Fruit fly (Drosophila melanogaster): ENCODE measurements around the gene yem.

Gene yem

dm6 chr3R:29095525-29095924 is 27.2 kb downstream of the yem start:
- TF ChIP-seq Dif (GFP tag; optimal IDR thresholded peaks at IDR 0.05; ENCODE audit: partially characterized antibody) (peak; percentile 33), Hr83 (GFP tag; optimal IDR thresholded peaks at IDR 0.05; ENCODE audit: poor library complexity, severe bottlenecking) (peak; percentile 46), Myc (optimal IDR thresholded peaks at IDR 0.05) (no peak)

DNA sequence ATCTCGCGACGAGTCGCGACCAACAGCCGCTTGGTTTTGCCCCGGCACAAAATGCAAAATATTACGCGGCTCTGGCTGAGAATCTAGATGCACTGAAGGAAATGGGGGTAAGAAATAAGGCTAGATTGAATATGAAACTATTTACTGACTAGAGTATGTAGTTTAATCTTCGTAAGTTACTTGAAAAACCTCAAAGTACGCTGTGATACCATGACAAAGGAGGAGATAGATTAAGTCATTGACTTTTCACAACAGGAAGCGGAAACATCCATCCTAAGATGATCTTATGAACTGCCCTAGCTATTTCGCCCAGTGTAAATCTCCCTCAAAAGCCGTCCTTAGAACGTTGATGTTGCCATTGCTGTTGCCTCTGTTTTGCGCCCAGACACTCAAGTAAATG is 28.5 kb downstream of the yem start:
- TF ChIP-seq Jra (GFP tag; optimal IDR thresholded peaks at IDR 0.05), result no peak
- TF ChIP-seq Abd-B (GFP tag; optimal IDR thresholded peaks at IDR 0.05), result no peak
- TF ChIP-seq Dfd (GFP tag; optimal IDR thresholded peaks at IDR 0.05), result no peak
- no peak for TF ChIP-seq CG9705 (GFP tag; optimal IDR thresholded peaks at IDR 0.05)
- TF ChIP-seq Rel (GFP tag; optimal IDR thresholded peaks at IDR 0.05), result no peak
- TF ChIP-seq Rel (tag; optimal IDR thresholded peaks at IDR 0.05), result no peak
- TF ChIP-seq jim (GFP tag; optimal IDR thresholded peaks at IDR 0.05), result no peak
- no peak for TF ChIP-seq dsf (GFP tag; optimal IDR thresholded peaks at IDR 0.05; ENCODE audit: borderline replicate concordance)
- peak; percentile 23 for TF ChIP-seq fru (GFP tag; optimal IDR thresholded peaks at IDR 0.05)
- no peak for TF ChIP-seq dmrt93B (GFP tag; optimal IDR thresholded peaks at IDR 0.05)
- TF ChIP-seq foxo (GFP tag; optimal IDR thresholded peaks at IDR 0.05), result peak in 1 of 2 experiments; percentile 10
- TF ChIP-seq ey (GFP tag; optimal IDR thresholded peaks at IDR 0.05), result peak; percentile 25
- peak; percentile 13 for TF ChIP-seq HLH106 (tag; optimal IDR thresholded peaks at IDR 0.05)
- TF ChIP-seq brk (GFP tag; optimal IDR thresholded peaks at IDR 0.05), result no peak
- TF ChIP-seq Hr83 (GFP tag; optimal IDR thresholded peaks at IDR 0.05; ENCODE audit: poor library complexity, severe bottlenecking), result no peak
- TF ChIP-seq Hnf4 (GFP tag; optimal IDR thresholded peaks at IDR 0.05), result no peak
- no peak for TF ChIP-seq lola (GFP tag; optimal IDR thresholded peaks at IDR 0.05)
- no peak for TF ChIP-seq Dif (GFP tag; optimal IDR thresholded peaks at IDR 0.05; ENCODE audit: partially characterized antibody)
- peak; percentile 5 for TF ChIP-seq h (GFP tag; optimal IDR thresholded peaks at IDR 0.05)
- no peak for TF ChIP-seq tai (GFP tag; optimal IDR thresholded peaks at IDR 0.05)
- no peak for TF ChIP-seq Hr78 (GFP tag; optimal IDR thresholded peaks at IDR 0.05)
- peak; percentile 19 for TF ChIP-seq rgr (GFP tag; optimal IDR thresholded peaks at IDR 0.05)
- TF ChIP-seq Myc (optimal IDR thresholded peaks at IDR 0.05), result no peak

- TF ChIP-seq sv (GFP tag; optimal IDR thresholded peaks at IDR 0.05) (no peak), Abd-B (GFP tag; optimal IDR thresholded peaks at IDR 0.05) (no peak), br (GFP tag; optimal IDR thresholded peaks at IDR 0.05) (peak; percentile 0), Vsx2 (GFP tag; optimal IDR thresholded peaks at IDR 0.05; ENCODE audit: partially characterized antibody) (no peak), sage (GFP tag; optimal IDR thresholded peaks at IDR 0.05) (no peak), Rel (GFP tag; optimal IDR thresholded peaks at IDR 0.05) (no peak), Rel (tag; optimal IDR thresholded peaks at IDR 0.05) (no peak), OdsH (GFP tag; optimal IDR thresholded peaks at IDR 0.05) (peak; percentile 24), Myc (optimal IDR thresholded peaks at IDR 0.05) (no peak), tai (GFP tag; optimal IDR thresholded peaks at IDR 0.05) (no peak), usp (GFP tag; optimal IDR thresholded peaks at IDR 0.05) (no peak), pan (optimal IDR thresholded peaks at IDR 0.05) (no peak), Hnf4 (GFP tag; optimal IDR thresholded peaks at IDR 0.05) (no peak), h (GFP tag; optimal IDR thresholded peaks at IDR 0.05) (peak; percentile 34), psq (GFP tag; optimal IDR thresholded peaks at IDR 0.05) (no peak), brk (GFP tag; optimal IDR thresholded peaks at IDR 0.05) (no peak), Hr83 (GFP tag; optimal IDR thresholded peaks at IDR 0.05; ENCODE audit: poor library complexity, severe bottlenecking) (no peak), dmrt93B (GFP tag; optimal IDR thresholded peaks at IDR 0.05) (no peak), CG32264 (GFP tag; optimal IDR thresholded peaks at IDR 0.05) (no peak), Jra (GFP tag; optimal IDR thresholded peaks at IDR 0.05) (no peak), dsf (GFP tag; optimal IDR thresholded peaks at IDR 0.05; ENCODE audit: borderline replicate concordance) (no peak), dl (GFP tag; optimal IDR thresholded peaks at IDR 0.05; ENCODE audit: insufficient read depth in 1 of 2, partially characterized antibody in 2 of 2) (no peak), woc (GFP tag; optimal IDR thresholded peaks at IDR 0.05) (no peak), Dfd (GFP tag; optimal IDR thresholded peaks at IDR 0.05) (no peak), Mio (GFP tag; optimal IDR thresholded peaks at IDR 0.05) (no peak), CG9705 (GFP tag; optimal IDR thresholded peaks at IDR 0.05) (no peak), HLH106 (tag; optimal IDR thresholded peaks at IDR 0.05) (peak; percentile 22), rgr (GFP tag; optimal IDR thresholded peaks at IDR 0.05) (peak; percentile 18), CrebA (GFP tag; optimal IDR thresholded peaks at IDR 0.05; ENCODE audit: borderline replicate concordance) (no peak), Sp1 (GFP tag; optimal IDR thresholded peaks at IDR 0.05) (peak; percentile 1), GATAd (GFP tag; optimal IDR thresholded peaks at IDR 0.05) (no peak), jim (GFP tag; optimal IDR thresholded peaks at IDR 0.05) (no peak), Hr78 (GFP tag; optimal IDR thresholded peaks at IDR 0.05) (no peak), fru (GFP tag; optimal IDR thresholded peaks at IDR 0.05) (peak; percentile 46), foxo (GFP tag; optimal IDR thresholded peaks at IDR 0.05) (peak in 1 of 2 experiments; percentile 42), lola (GFP tag; optimal IDR thresholded peaks at IDR 0.05) (no peak), N (GFP tag; optimal IDR thresholded peaks at IDR 0.05) (no peak), ey (GFP tag; optimal IDR thresholded peaks at IDR 0.05) (peak; percentile 44), Dif (GFP tag; optimal IDR thresholded peaks at IDR 0.05; ENCODE audit: partially characterized antibody) (no peak)
Observed at dm6 chr3R:29091609-29092008, 31.1 kb downstream of the yem start.
